Worm (Caenorhabditis elegans): ENCODE measurements around the gene R07B7.2.
A peak's percentile ranks its signal among the peaks of the same experiment; 100 is the strongest.

Gene R07B7.2

ce11 chrV:12098123-12098522 lies 38.6 kb upstream of the R07B7.2 start, which contains the start of gene nhr-209 (continued):
- TF ChIP-seq ets-4 (GFP tag; optimal IDR thresholded peaks at IDR 0.05), result no peak

DNA sequence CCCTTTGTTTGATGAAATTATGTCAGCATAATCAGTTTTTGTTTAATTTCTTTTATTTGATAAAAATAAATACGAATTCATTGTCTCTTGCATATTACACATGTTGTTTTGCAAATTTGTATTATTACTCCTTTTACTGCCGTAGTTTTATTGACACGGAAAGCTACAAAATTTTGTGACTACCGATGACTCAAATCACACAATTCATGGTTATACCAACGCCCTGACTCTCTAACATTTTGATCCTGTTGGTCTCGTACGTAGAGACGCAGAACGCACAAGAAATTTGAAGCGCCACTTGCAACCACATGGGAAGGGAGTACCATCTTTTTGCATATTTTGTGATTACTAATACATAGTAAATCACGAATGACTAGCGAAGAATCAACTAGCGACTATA lies 36.3 kb upstream of the R07B7.2 start, which contains the start of gene nhr-207:
TSS of gene nhr-207 (plus strand) at position 282 of the 400 bp plus-strand sequence.
- TF ChIP-seq snpc-3.4 (tag; optimal IDR thresholded peaks at IDR 0.05), result no peak
- TF ChIP-seq nhr-80 (tag; optimal IDR thresholded peaks at IDR 0.05), result peak; percentile 39

DNA sequence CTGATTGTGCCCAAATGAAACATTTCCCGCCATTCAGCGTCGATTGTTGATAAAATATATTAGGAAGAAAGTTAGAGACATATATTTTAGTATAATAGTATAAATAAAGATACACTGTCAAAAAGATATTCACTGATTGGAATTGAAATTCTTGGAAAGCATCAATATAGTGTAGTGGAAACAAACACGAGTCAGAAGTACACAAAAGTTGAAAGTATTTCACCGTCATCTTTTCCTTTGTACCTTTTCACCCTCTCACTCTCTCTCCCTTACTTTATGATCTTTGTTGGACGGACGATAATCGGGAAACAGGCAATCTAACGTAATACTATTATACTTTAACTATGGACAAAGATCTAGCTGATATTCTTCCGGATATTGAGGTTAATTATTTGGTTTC lies 34.5 kb upstream of the R07B7.2 start, which contains the start of gene nhr-208:
TSS of gene nhr-208 (plus strand) at position 288 of the 400 bp plus-strand sequence.
- TF ChIP-seq D2030.7 (GFP tag; IDR thresholded peaks at IDR 0.05), result no peak
- TF ChIP-seq F57C9.4 (tag; optimal IDR thresholded peaks at IDR 0.05), result no peak
- TF ChIP-seq nhr-27 (tag; optimal IDR thresholded peaks at IDR 0.05), result no peak
- TF ChIP-seq attf-6 (GFP tag; IDR thresholded peaks at IDR 0.05), result no peak
- no peak for TF ChIP-seq chd-7 (tag; optimal IDR thresholded peaks at IDR 0.05)
- TF ChIP-seq sea-2 (GFP tag; IDR thresholded peaks at IDR 0.05), result no peak

DNA sequence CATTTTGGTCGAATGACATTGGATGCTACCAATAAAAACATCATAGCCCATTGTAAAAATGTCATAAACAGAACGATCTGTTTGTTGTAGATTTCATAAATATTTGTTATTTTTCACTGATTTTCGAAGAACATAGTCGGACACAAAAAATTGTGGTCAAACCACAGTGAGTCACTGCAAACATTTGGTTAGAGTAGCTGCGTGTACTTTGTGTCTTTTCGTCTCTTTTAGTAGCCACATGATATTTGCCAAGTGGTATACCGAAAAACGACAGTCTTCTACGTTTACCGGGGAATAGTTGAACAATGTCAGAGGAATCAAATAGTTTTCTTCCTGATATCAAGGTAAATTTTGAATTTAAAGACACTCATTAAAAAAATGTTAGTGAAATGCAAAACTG lies 32.2 kb upstream of the R07B7.2 start, which contains the start of gene nhr-206:
TSS of gene nhr-206 (plus strand) at position 248 of the 400 bp plus-strand sequence.
- TF ChIP-seq hlh-26 (GFP tag; conservative IDR thresholded peaks at IDR 0.05) (no peak), nhr-80 (tag; optimal IDR thresholded peaks at IDR 0.05) (peak; percentile 63)

DNA sequence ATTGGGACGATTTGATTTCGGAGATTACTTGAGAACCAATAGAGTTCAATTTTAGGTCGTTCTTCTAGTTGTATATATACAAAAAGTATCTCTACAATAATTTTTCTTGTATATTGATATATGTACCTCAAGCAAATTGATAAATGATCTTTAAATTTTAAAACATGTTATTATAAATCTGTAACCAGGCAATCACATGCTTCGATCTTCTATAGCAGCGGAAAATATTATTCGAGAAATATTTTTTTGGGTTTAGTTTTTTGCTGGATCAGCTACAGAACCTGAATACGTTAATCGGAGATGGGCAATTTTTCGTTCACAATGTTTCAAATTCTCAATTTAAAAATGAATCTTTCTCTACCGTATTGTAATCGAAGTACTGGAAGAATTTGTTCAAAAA lies 29.2 kb upstream of the R07B7.2 start, which contains the start of gene R07B7.12:
TSS of gene R07B7.12 (plus strand) at position 301 of the 400 bp plus-strand sequence.
- TF ChIP-seq ZK185.1 (tag; optimal IDR thresholded peaks at IDR 0.05; ENCODE audit: poor library complexity, severe bottlenecking), result no peak
- TF ChIP-seq nfya-1 (tag; optimal IDR thresholded peaks at IDR 0.05; ENCODE audit: borderline replicate concordance, insufficient read depth), result no peak
- no peak for TF ChIP-seq F57A8.1 (GFP tag; optimal IDR thresholded peaks at IDR 0.05)
- TF ChIP-seq T07F8.4 (tag; optimal IDR thresholded peaks at IDR 0.05), result no peak
- TF ChIP-seq dpff-1 (tag; optimal IDR thresholded peaks at IDR 0.05), result no peak
- TF ChIP-seq sptf-2 (GFP tag; optimal IDR thresholded peaks at IDR 0.05), result no peak
- no peak for TF ChIP-seq D2030.7 (GFP tag; IDR thresholded peaks at IDR 0.05)
- TF ChIP-seq nhr-90 (tag; optimal IDR thresholded peaks at IDR 0.05), result no peak
- no peak for TF ChIP-seq snpc-1.1 (tag; optimal IDR thresholded peaks at IDR 0.05; ENCODE audit: insufficient read depth)
- no peak for TF ChIP-seq athp-1 (tag; optimal IDR thresholded peaks at IDR 0.05)
- no peak for TF ChIP-seq ztf-28 (GFP tag; IDR thresholded peaks at IDR 0.05)
- no peak for TF ChIP-seq cebp-2 (GFP tag; IDR thresholded peaks at IDR 0.05)
- TF ChIP-seq rpc-1 (optimal IDR thresholded peaks at IDR 0.05), result no peak
- no peak for TF ChIP-seq rpc-1 (tag; optimal IDR thresholded peaks at IDR 0.05)
- no peak for TF ChIP-seq egrh-3 (GFP tag; IDR thresholded peaks at IDR 0.05)
- no peak for TF ChIP-seq ztf-18 (tag; optimal IDR thresholded peaks at IDR 0.05)
- TF ChIP-seq tbp1 (GFP tag; optimal IDR thresholded peaks at IDR 0.05), result no peak
- no peak for TF ChIP-seq tlf-1 (GFP tag; optimal IDR thresholded peaks at IDR 0.05)
- TF ChIP-seq B0035.1 (tag; optimal IDR thresholded peaks at IDR 0.05), result no peak
- no peak for TF ChIP-seq F10E7.11 (tag; optimal IDR thresholded peaks at IDR 0.05)
- TF ChIP-seq ceh-79 (tag; optimal IDR thresholded peaks at IDR 0.05), result no peak

ce11 chrV:12086934-12087333 lies 27.4 kb upstream of the R07B7.2 start, which contains the start of gene gana-1:
TSS of gene gana-1 (plus strand) at chrV:12087234.
- no peak for TF ChIP-seq sea-2 (GFP tag; IDR thresholded peaks at IDR 0.05)
- no peak for TF ChIP-seq xnd-1 (tag; optimal IDR thresholded peaks at IDR 0.05)
- TF ChIP-seq F52B5.7 (tag; optimal IDR thresholded peaks at IDR 0.05), result no peak
- no peak for TF ChIP-seq him-1 (tag; optimal IDR thresholded peaks at IDR 0.05)
- no peak for TF ChIP-seq mel-28 (tag; optimal IDR thresholded peaks at IDR 0.05; ENCODE audit: borderline replicate concordance)
- TF ChIP-seq ztf-18 (tag; optimal IDR thresholded peaks at IDR 0.05), result no peak
- no peak for TF ChIP-seq snpc-1.1 (tag; optimal IDR thresholded peaks at IDR 0.05; ENCODE audit: insufficient read depth)
- no peak for TF ChIP-seq C17E4.6 (GFP tag; IDR thresholded peaks at IDR 0.05)
- TF ChIP-seq lin-40 (tag; optimal IDR thresholded peaks at IDR 0.05), result no peak
- TF ChIP-seq B0035.1 (tag; optimal IDR thresholded peaks at IDR 0.05), result no peak
